Worm (Caenorhabditis elegans) whole organism, L4/young adult: ENCODE measurements around the gene ins-1.

Experiments
- W03F9.2 ChIP-seq: fragments of 150-350 bp; optimal IDR thresholded peaks from 2 replicates; lab custom pipeline; 2014; ENCODE audit warnings: missing biosample characterization, missing genetic modification characterization
- dao-5 ChIP-seq: sonication (generic microtip); optimal IDR thresholded peaks from 2 replicates; lab custom pipeline; 2016; ENCODE audit warnings: missing genotype, missing genetic modification characterization, moderate library complexity, missing compliant biosample characterization
- him-1 ChIP-seq: sonication (generic microtip); optimal IDR thresholded peaks from 2 replicates; lab custom pipeline; 2016; ENCODE audit warnings: missing genotype, missing genetic modification reagents, missing genetic modification characterization, missing compliant biosample characterization

DNA sequence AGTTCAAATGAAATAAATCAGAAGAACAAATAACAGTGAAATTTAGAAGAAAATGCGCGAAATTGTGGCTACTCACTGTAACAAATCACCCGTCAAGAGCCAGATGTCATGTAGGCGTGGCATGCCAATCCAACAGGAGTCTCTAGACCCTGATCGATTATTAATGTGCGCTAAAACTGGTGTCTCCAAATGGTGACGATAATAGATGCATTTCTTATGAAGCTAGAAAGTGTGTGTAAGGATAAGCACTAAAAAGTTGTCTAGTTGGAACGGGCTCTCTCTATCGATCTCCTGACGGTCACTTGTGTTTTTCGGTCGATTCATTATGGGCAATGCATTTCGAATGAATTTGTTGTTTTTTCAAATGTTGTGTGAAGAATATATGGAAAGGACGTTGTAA lies 25.3 kb downstream of the ins-1 start, which contains the start of gene mec-3:
- no peak for TF ChIP-seq W03F9.2 (tag; lab: Kevin White, UChicago)
- TF ChIP-seq dao-5: no peak
- no peak for TF ChIP-seq him-1 (tag; lab: Kevin White, UChicago)
